Fruit fly (Drosophila melanogaster) whole organism, pupa: Measurements from ENCODE around the gene mRpL4.

Experiments used
- CG10348 ChIP-seq: fragments of 200-800 bp; sonication (Bioruptor generic); IDR thresholded peaks from 2 replicates; pipeline ENCODE4 v1.3.6; 2022; ENCODE audit warnings: missing biosample characterization, missing genetic modification characterization
- CG13204 ChIP-seq: fragments of 200-800 bp; sonication (Bioruptor generic); optimal IDR thresholded peaks from 2 replicates; lab custom pipeline; 2018; ENCODE audit warnings: missing biosample characterization, mild to moderate bottlenecking, missing genetic modification characterization, moderate library complexity
- CG15710 ChIP-seq: fragments of 200-800 bp; sonication (Bioruptor generic); optimal IDR thresholded peaks from 2 replicates; lab custom pipeline; 2018; ENCODE audit warnings: missing biosample characterization, mild to moderate bottlenecking, missing genetic modification characterization, moderate library complexity
- CG32121 ChIP-seq: fragments of 200-800 bp; sonication (Bioruptor generic); IDR thresholded peaks from 2 replicates; pipeline ENCODE4 v1.3.6; 2022; ENCODE audit warnings: missing biosample characterization, missing genetic modification characterization
- CG34367 ChIP-seq: fragments of 200-800 bp; sonication (Bioruptor generic); optimal IDR thresholded peaks from 2 replicates; lab custom pipeline; 2018; ENCODE audit warnings: missing biosample characterization, mild to moderate bottlenecking, missing genetic modification characterization
- CG4496 ChIP-seq: fragments of 200-800 bp; sonication (Bioruptor generic); IDR thresholded peaks from 3 replicates; pipeline ENCODE4 v1.3.6; 2022; ENCODE audit warnings: missing biosample characterization, missing genetic modification characterization
- CG8159 ChIP-seq: fragments of 200-800 bp; sonication (Bioruptor generic); optimal IDR thresholded peaks from 3 replicates; lab custom pipeline; 2018; ENCODE audit warnings: missing biosample characterization, mild to moderate bottlenecking, missing genetic modification characterization, moderate library complexity
- CG8301 ChIP-seq: fragments of 200-800 bp; sonication (Bioruptor generic); optimal IDR thresholded peaks from 2 replicates; lab custom pipeline; 2018; ENCODE audit warnings: missing biosample characterization, mild to moderate bottlenecking, missing genetic modification characterization
- D1 ChIP-seq: fragments of 200-800 bp; sonication (Bioruptor generic); optimal IDR thresholded peaks from 2 replicates; lab custom pipeline; 2018; ENCODE audit warnings: missing biosample characterization, mild to moderate bottlenecking, missing genetic modification characterization, moderate library complexity
- EcR ChIP-seq: fragments of 200-800 bp; sonication (Bioruptor generic); optimal IDR thresholded peaks from 3 replicates; lab custom pipeline; 2019; ENCODE audit warnings: missing biosample characterization, missing genetic modification characterization, mild to moderate bottlenecking, moderate library complexity, missing genetic modification reagents
- Pif1B ChIP-seq: fragments of 200-800 bp; sonication (Bioruptor generic); optimal IDR thresholded peaks from 3 replicates; lab custom pipeline; 2016; ENCODE audit warnings: missing biosample characterization, missing genetic modification characterization
- Snoo ChIP-seq: fragments of 200-800 bp; sonication (Bioruptor generic); optimal IDR thresholded peaks from 3 replicates; lab custom pipeline; 2017; ENCODE audit warnings: missing biosample characterization, mild to moderate bottlenecking, missing genetic modification characterization, inconsistent platforms
- fd96Ca ChIP-seq: fragments of 200-800 bp; sonication (Bioruptor generic); IDR thresholded peaks from 3 replicates; pipeline ENCODE4 v1.3.6; 2022; ENCODE audit warnings: missing biosample characterization, missing genetic modification characterization
- rn ChIP-seq: fragments of 200-800 bp; sonication (Bioruptor generic); IDR thresholded peaks from 2 replicates; pipeline ENCODE4 v1.3.6; 2022; ENCODE audit warnings: missing biosample characterization, missing genetic modification characterization

DNA sequence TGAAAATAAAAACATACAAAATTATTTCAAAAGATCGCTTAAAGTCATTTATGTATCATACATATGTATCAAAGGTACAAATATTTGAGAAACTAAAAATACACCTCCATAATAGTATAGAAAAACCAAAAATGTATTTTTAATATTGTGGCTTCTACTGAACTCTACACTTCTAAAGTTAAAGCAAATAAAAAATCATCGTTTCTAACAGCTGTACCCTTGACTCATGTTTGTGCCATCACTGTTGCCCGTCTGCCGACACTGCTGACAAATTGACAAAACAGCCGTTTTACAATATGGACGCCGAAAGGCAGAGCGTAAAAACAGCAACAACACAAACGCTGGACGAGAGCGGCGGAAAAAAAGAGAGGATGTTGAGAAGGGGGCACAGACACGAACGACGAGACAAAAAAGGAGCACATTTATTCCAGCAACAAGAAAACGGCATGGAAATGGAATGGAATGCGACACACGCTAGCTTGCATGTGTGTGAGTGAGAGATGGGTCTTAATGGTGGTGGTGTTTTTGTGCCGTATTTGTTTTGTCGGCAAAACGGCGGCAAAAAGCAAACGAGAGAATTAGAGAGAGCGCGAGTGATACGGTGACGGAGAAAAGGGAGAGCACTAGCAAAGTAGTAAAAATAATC lies 42.4 kb downstream of the mRpL4 start:
- TF ChIP-seq CG10348 (GFP tag; lab: Robert Waterston, UW) = no peak
- peak; percentile 80 for TF ChIP-seq CG8159 (tag; lab: Kevin White, UChicago)
- peak; percentile 79 for TF ChIP-seq Pif1B (GFP tag; lab: Kevin White, UChicago)
- peak; percentile 79 for TF ChIP-seq CG8301
- peak; percentile 57 for TF ChIP-seq EcR (GFP tag; lab: Kevin White, UChicago)
- no peak for TF ChIP-seq D1 (tag; lab: Kevin White, UChicago)
- peak; percentile 49 for TF ChIP-seq Snoo (tag; lab: Kevin White, UChicago)
- TF ChIP-seq CG15710 (tag; lab: Kevin White, UChicago) = peak; percentile 62
- no peak for TF ChIP-seq rn (GFP tag; lab: Robert Waterston, UW)
- peak; percentile 71 for TF ChIP-seq CG13204 (GFP tag; lab: Kevin White, UChicago)
- no peak for TF ChIP-seq CG32121 (GFP tag; lab: Robert Waterston, UW)
- no peak for TF ChIP-seq CG4496 (GFP tag; lab: Robert Waterston, UW)
- no peak for TF ChIP-seq fd96Ca (GFP tag; lab: Robert Waterston, UW)
- peak; percentile 60 for TF ChIP-seq CG34367
